Fruit fly (Drosophila melanogaster) whole organism, embryonic: Measurements from ENCODE around the gene Cul5.

ENCODE experiments used
- ATbp ChIP-seq: fragments of 200-800 bp; sonication (Bioruptor generic); optimal IDR thresholded peaks from 2 replicates; lab custom pipeline; 2017; ENCODE audit warnings: missing biosample characterization, mild to moderate bottlenecking, missing genetic modification characterization, missing genetic modification reagents
- Asciz ChIP-seq: fragments of 200-800 bp; sonication (Bioruptor generic); optimal IDR thresholded peaks from 2 replicates; lab custom pipeline; 2017; ENCODE audit warnings: missing biosample characterization, mild to moderate bottlenecking, missing genetic modification characterization, missing genetic modification reagents
- B-H1 ChIP-seq: fragments of 200-800 bp; sonication (Bioruptor generic); IDR thresholded peaks from 3 replicates; pipeline ENCODE4 v1.3.6; 2022; ENCODE audit warnings: missing biosample characterization, missing genetic modification characterization
- CG1024 ChIP-seq: fragments of 200-800 bp; sonication (Bioruptor generic); IDR thresholded peaks from 2 replicates; pipeline ENCODE4 v1.3.6; 2022; ENCODE audit warnings: missing biosample characterization, missing genetic modification characterization
- CG11696 ChIP-seq: fragments of 200-800 bp; sonication (Bioruptor generic); IDR thresholded peaks from 2 replicates; pipeline ENCODE4 v1.3.6; 2022; ENCODE audit warnings: missing biosample characterization, missing genetic modification characterization
- CG12769 ChIP-seq: fragments of 200-800 bp; sonication (Bioruptor generic); optimal IDR thresholded peaks from 2 replicates; lab custom pipeline; 2019; ENCODE audit warnings: missing biosample characterization, mild to moderate bottlenecking, missing genetic modification characterization, moderate library complexity
- CG13296 ChIP-seq: fragments of 200-800 bp; sonication (Bioruptor generic); optimal IDR thresholded peaks from 3 replicates; lab custom pipeline; 2018; ENCODE audit warnings: missing biosample characterization, mild to moderate bottlenecking, missing genetic modification characterization
- CG15269 ChIP-seq: fragments of 200-800 bp; sonication (Bioruptor generic); optimal IDR thresholded peaks from 2 replicates; lab custom pipeline; 2018; ENCODE audit warnings: missing biosample characterization, mild to moderate bottlenecking, missing genetic modification characterization, moderate library complexity
- CG15479 ChIP-seq: fragments of 200-800 bp; sonication (Bioruptor generic); optimal IDR thresholded peaks from 3 replicates; lab custom pipeline; 2019; ENCODE audit warnings: missing biosample characterization, mild to moderate bottlenecking, missing genetic modification characterization, moderate library complexity
- CG1603 ChIP-seq: fragments of 200-800 bp; sonication (Bioruptor generic); optimal IDR thresholded peaks from 2 replicates; lab custom pipeline; 2019; ENCODE audit warnings: missing biosample characterization, mild to moderate bottlenecking, missing genetic modification characterization, moderate library complexity
- CG17361 ChIP-seq: fragments of 200-800 bp; sonication (Bioruptor generic); IDR thresholded peaks from 3 replicates; pipeline ENCODE4 v1.3.6; 2022; ENCODE audit warnings: missing biosample characterization, missing genetic modification characterization
- CG18476 ChIP-seq: fragments of 200-800 bp; sonication (Bioruptor generic); optimal IDR thresholded peaks from 2 replicates; lab custom pipeline; 2016; ENCODE audit warnings: missing biosample characterization, mild to moderate bottlenecking, missing genetic modification characterization
- CG2199 ChIP-seq: fragments of 200-800 bp; sonication (Bioruptor generic); IDR thresholded peaks from 3 replicates; pipeline ENCODE4 v1.3.6; 2022; ENCODE audit warnings: missing biosample characterization, missing genetic modification characterization
- CG2678 ChIP-seq: fragments of 200-800 bp; sonication (Bioruptor generic); optimal IDR thresholded peaks from 3 replicates; lab custom pipeline; 2019; ENCODE audit warnings: missing biosample characterization, mild to moderate bottlenecking, missing genetic modification characterization, moderate library complexity
- CG2889 ChIP-seq: fragments of 200-800 bp; sonication (Bioruptor generic); IDR thresholded peaks from 3 replicates; pipeline ENCODE4 v1.3.6; 2022; ENCODE audit warnings: missing biosample characterization, missing genetic modification characterization
- CG5953 ChIP-seq: fragments of 200-800 bp; sonication (Bioruptor generic); IDR thresholded peaks from 2 replicates; pipeline ENCODE4 v1.3.6; 2022; ENCODE audit warnings: missing biosample characterization, missing genetic modification characterization
- CG6175 ChIP-seq: fragments of 200-800 bp; sonication (Bioruptor generic); IDR thresholded peaks from 3 replicates; pipeline ENCODE4 v1.3.6; 2022; ENCODE audit warnings: missing biosample characterization, missing genetic modification characterization
- CG6765 ChIP-seq: fragments of 200-800 bp; sonication (Bioruptor generic); optimal IDR thresholded peaks from 3 replicates; lab custom pipeline; 2017; ENCODE audit warnings: missing biosample characterization, mild to moderate bottlenecking, missing genetic modification characterization
- CG6813 ChIP-seq: fragments of 200-800 bp; sonication (Bioruptor generic); optimal IDR thresholded peaks from 2 replicates; lab custom pipeline; 2017; ENCODE audit warnings: missing biosample characterization, missing genetic modification characterization, mild to moderate bottlenecking, moderate library complexity, missing genetic modification reagents
- CG7786 ChIP-seq: fragments of 200-800 bp; sonication (Bioruptor generic); optimal IDR thresholded peaks from 2 replicates; lab custom pipeline; 2016; ENCODE audit warnings: missing biosample characterization, missing genetic modification characterization
- CG8478 ChIP-seq: fragments of >200 bp; optimal IDR thresholded peaks from 2 replicates; lab custom pipeline; 2018
- CG9437 ChIP-seq: fragments of 200-800 bp; sonication (Bioruptor generic); optimal IDR thresholded peaks from 2 replicates; lab custom pipeline; 2018; ENCODE audit warnings: missing biosample characterization, mild to moderate bottlenecking, missing genetic modification characterization
- CG9876 ChIP-seq: fragments of 200-800 bp; sonication (Bioruptor generic); optimal IDR thresholded peaks from 2 replicates; lab custom pipeline; 2016; ENCODE audit warnings: missing biosample characterization, missing genetic modification characterization
- Drgx ChIP-seq: fragments of 200-800 bp; sonication (Bioruptor generic); IDR thresholded peaks from 2 replicates; pipeline ENCODE4 v1.3.6; 2022; ENCODE audit warnings: missing biosample characterization, missing genetic modification characterization
- H2.0 ChIP-seq: fragments of 200-800 bp; sonication (Bioruptor generic); IDR thresholded peaks from 2 replicates; pipeline ENCODE4 v1.3.6; 2022; ENCODE audit warnings: missing biosample characterization, missing genetic modification characterization
- HHEX ChIP-seq: fragments of 200-800 bp; sonication (Bioruptor generic); optimal IDR thresholded peaks from 3 replicates; lab custom pipeline; 2017; ENCODE audit warnings: missing biosample characterization, mild to moderate bottlenecking, missing genetic modification characterization, missing genetic modification reagents
- Med ChIP-seq: fragments of 200-800 bp; sonication (Bioruptor generic); peaks from one replicate; lab custom pipeline; 2016; ENCODE audit warnings: missing biosample characterization, missing genetic modification characterization, mild to moderate bottlenecking, inconsistent platforms, moderate library complexity
- Meics ChIP-seq: fragments of 200-800 bp; sonication (Bioruptor generic); optimal IDR thresholded peaks from 2 replicates; lab custom pipeline; 2017; ENCODE audit warnings: missing biosample characterization, mild to moderate bottlenecking, missing genetic modification characterization
- Oaz ChIP-seq: fragments of 200-800 bp; sonication (Bioruptor generic); IDR thresholded peaks from 2 replicates; pipeline ENCODE4 v1.3.6; 2022; ENCODE audit warnings: missing biosample characterization, missing genetic modification characterization
- Oli ChIP-seq: fragments of 200-800 bp; sonication (Bioruptor generic); optimal IDR thresholded peaks from 2 replicates; lab custom pipeline; 2018; ENCODE audit warnings: missing biosample characterization, mild to moderate bottlenecking, missing genetic modification characterization, moderate library complexity
- Rfx ChIP-seq: fragments of 200-800 bp; sonication (Bioruptor generic); IDR thresholded peaks from 2 replicates; pipeline ENCODE4 v1.3.6; 2022; ENCODE audit warnings: missing biosample characterization, missing genetic modification characterization
- TFAM ChIP-seq: fragments of 200-800 bp; sonication (Bioruptor generic); optimal IDR thresholded peaks from 2 replicates; lab custom pipeline; 2017; ENCODE audit warnings: missing biosample characterization, missing genetic modification characterization, inconsistent platforms
- chm ChIP-seq: fragments of 200-800 bp; sonication (Bioruptor generic); IDR thresholded peaks from 2 replicates; pipeline ENCODE4 v1.3.6; 2022; ENCODE audit warnings: missing biosample characterization, missing genetic modification characterization
- crol ChIP-seq: fragments of 200-800 bp; sonication (Bioruptor generic); IDR thresholded peaks from 2 replicates; pipeline ENCODE4 v1.3.6; 2022; ENCODE audit warnings: missing biosample characterization, missing genetic modification characterization
- dpn ChIP-seq, 2 experiments: fragments of 200-800 bp; sonication (Bioruptor generic); optimal IDR thresholded peaks; 3 replicates each; lab custom pipeline; 2016; ENCODE audit warnings: missing biosample characterization in 2 of 2, missing genetic modification characterization in 2 of 2
- fd102C ChIP-seq: fragments of 200-800 bp; sonication (Bioruptor generic); optimal IDR thresholded peaks from 2 replicates; lab custom pipeline; 2018; ENCODE audit warnings: missing biosample characterization, mild to moderate bottlenecking, missing genetic modification characterization, moderate library complexity
- hkb ChIP-seq, 2 experiments: fragments of 200-800 bp in 1 of 2; fragments of >200 bp in 1 of 2; sonication (Bioruptor generic) in 1 of 2; IDR thresholded peaks in 1 of 2; optimal IDR thresholded peaks in 1 of 2; 2 replicates each; pipeline versions ENCODE4 v1.3.6 to Lab custom; 2017 to 2022; ENCODE audit warnings: missing biosample characterization in 1 of 2, missing genetic modification characterization in 1 of 2
- lab ChIP-seq: fragments of 200-800 bp; sonication (Bioruptor generic); optimal IDR thresholded peaks from 3 replicates; lab custom pipeline; 2017; ENCODE audit warnings: missing biosample characterization, missing genetic modification characterization, mild to moderate bottlenecking, moderate library complexity, missing genetic modification reagents
- lola ChIP-seq, 3 experiments: fragments of >200 bp in 2 of 3; fragments of 200-800 bp in 1 of 3; sonication (Bioruptor generic) in 1 of 3; optimal IDR thresholded peaks; 2 replicates each; lab custom pipeline; 2017 to 2019; ENCODE audit warnings: missing biosample characterization in 3 of 3, missing genetic modification characterization in 3 of 3, mild to moderate bottlenecking in 1 of 3, moderate library complexity in 1 of 3
- nerfin-2 ChIP-seq: fragments of 200-800 bp; sonication (Bioruptor generic); IDR thresholded peaks from 2 replicates; pipeline ENCODE4 v1.3.6; 2022; ENCODE audit warnings: missing biosample characterization, missing genetic modification characterization; ENCODE audit not compliant: partially characterized antibody
- pan ChIP-seq, 4 experiments: fragments of >200 bp in 3 of 4; fragments of 200-800 bp in 1 of 4; sonication (Bioruptor generic) in 1 of 4; optimal IDR thresholded peaks in 3 of 4; IDR thresholded peaks in 1 of 4; 2 replicates each; pipeline versions ENCODE4 v1.3.6 to Lab custom; 2017 to 2022; ENCODE audit warnings: missing biosample characterization in 2 of 4, missing genetic modification characterization in 2 of 4, mixed read lengths in 1 of 4
- pita ChIP-seq: fragments of 200-800 bp; sonication (Bioruptor generic); optimal IDR thresholded peaks from 2 replicates; lab custom pipeline; 2017; ENCODE audit warnings: missing biosample characterization, mild to moderate bottlenecking, missing genetic modification characterization
- rib ChIP-seq: fragments of 200-800 bp; sonication (Bioruptor generic); IDR thresholded peaks from 2 replicates; pipeline ENCODE4 v1.3.6; 2022; ENCODE audit warnings: missing biosample characterization, missing genetic modification characterization
- row ChIP-seq: fragments of 200-800 bp; sonication (Bioruptor generic); IDR thresholded peaks from 3 replicates; pipeline ENCODE4 v1.3.6; 2022; ENCODE audit warnings: missing biosample characterization, missing genetic modification characterization
- sc ChIP-seq, 3 experiments: fragments of >200 bp in 2 of 3; fragments of 200-800 bp in 1 of 3; sonication (Bioruptor generic) in 1 of 3; optimal IDR thresholded peaks; 2 replicates in 2 of 3; 3 replicates in 1 of 3; lab custom pipeline; 2017; ENCODE audit warnings: mild to moderate bottlenecking in 1 of 3, missing biosample characterization in 1 of 3, missing genetic modification characterization in 1 of 3, missing genetic modification reagents in 1 of 3
- sd ChIP-seq: fragments of 200-800 bp; sonication (Bioruptor generic); optimal IDR thresholded peaks from 3 replicates; lab custom pipeline; 2018; ENCODE audit warnings: missing biosample characterization, mild to moderate bottlenecking, missing genetic modification characterization, moderate library complexity
- sob ChIP-seq: fragments of 200-800 bp; sonication (Bioruptor generic); IDR thresholded peaks from 2 replicates; pipeline ENCODE4 v1.3.6; 2022; ENCODE audit warnings: missing biosample characterization, missing genetic modification characterization
- wek ChIP-seq: fragments of 200-800 bp; sonication (Bioruptor generic); optimal IDR thresholded peaks from 3 replicates; lab custom pipeline; 2018; ENCODE audit warnings: missing biosample characterization, mild to moderate bottlenecking, missing genetic modification characterization, moderate library complexity

Cul5 gene

dm6 chr3R:29077572-29077971 lies 14.8 kb upstream of the Cul5 start (continued):
- TF ChIP-seq CG7786 (GFP tag; lab: Kevin White, UChicago) (no peak), CG9437 (no peak), CG15269 (tag; lab: Kevin White, UChicago) (peak; percentile 13), chm (GFP tag; lab: Robert Waterston, UW) (0 out of 2 replicates have a peak, but pooled peaks have one; percentile 10), CG5953 (GFP tag; lab: Robert Waterston, UW) (0 out of 2 replicates have a peak, but pooled peaks have one; percentile 30), CG6175 (GFP tag; lab: Robert Waterston, UW) (peak; percentile 59; the same call in 1 of the 3 replicates), CG17361 (GFP tag; lab: Robert Waterston, UW) (no peak), wek (no peak), CG1603 (tag; lab: Kevin White, UChicago) (peak; percentile 1), Oli (tag; lab: Kevin White, UChicago) (no peak), Rfx (0 out of 2 replicates have a peak, but pooled peaks have one; percentile 28), B-H1 (GFP tag; lab: Robert Waterston, UW) (no peak), CG13296 (GFP tag; lab: Kevin White, UChicago) (peak; percentile 14), lola (GFP tag; optimal IDR thresholded peaks at IDR 0.05; lab: Kevin White, UChicago) (no peak), CG8478 (lab: Kevin White, UChicago) (no peak), CG2889 (GFP tag; lab: Robert Waterston, UW) (no peak), dpn (GFP tag; optimal IDR thresholded peaks at IDR 0.05; lab: Kevin White, UChicago) (no peak), Med (peak; percentile 46), sob (GFP tag; lab: Robert Waterston, UW) (0 out of 2 replicates have a peak, but pooled peaks have one; percentile 27), CG6765 (GFP tag; lab: Kevin White, UChicago) (peak; percentile 7), hkb (optimal IDR thresholded peaks at IDR 0.05; lab: Kevin White, UChicago) (no peak), hkb (GFP tag; IDR thresholded peaks at IDR 0.05; lab: Robert Waterston, UW) (peak; percentile 46; the same call in 1 of the 2 replicates), CG12769 (tag; lab: Kevin White, UChicago) (peak; percentile 34), CG11696 (GFP tag; lab: Robert Waterston, UW) (0 out of 2 replicates have a peak, but pooled peaks have one; percentile 17), CG15479 (GFP tag; lab: Kevin White, UChicago) (peak; percentile 12), nerfin-2 (GFP tag; lab: Robert Waterston, UW) (no peak), fd102C (no peak), sc (optimal IDR thresholded peaks at IDR 0.05; lab: Kevin White, UChicago) (no peak), sc (GFP tag; optimal IDR thresholded peaks at IDR 0.05; lab: Kevin White, UChicago) (no peak), row (GFP tag; lab: Robert Waterston, UW) (0 out of 3 replicates have a peak, but pooled peaks have one; percentile 11), CG18476 (peak; percentile 35), Drgx (GFP tag; lab: Robert Waterston, UW) (0 out of 2 replicates have a peak, but pooled peaks have one; percentile 6), CG1024 (no peak), pan (optimal IDR thresholded peaks at IDR 0.05; lab: Kevin White, UChicago) (no peak), pan (GFP tag; optimal IDR thresholded peaks at IDR 0.05 in 1 of 2, IDR thresholded peaks at IDR 0.05 in 1 of 2) (peak in 1 of 2 experiments; percentile 6), lab (GFP tag; lab: Kevin White, UChicago) (peak; percentile 27), TFAM (GFP tag; lab: Kevin White, UChicago) (no peak), Meics (GFP tag; lab: Kevin White, UChicago) (peak; percentile 26), CG2678 (tag; lab: Kevin White, UChicago) (peak; percentile 22), Asciz (peak; percentile 13), CG6813 (GFP tag; lab: Kevin White, UChicago) (no peak), sd (tag; lab: Kevin White, UChicago) (peak; percentile 31), CG2199 (no peak), H2.0 (GFP tag; lab: Robert Waterston, UW) (no peak), ATbp (peak; percentile 36), crol (GFP tag; lab: Robert Waterston, UW) (0 out of 2 replicates have a peak, but pooled peaks have one; percentile 28), CG9876 (GFP tag; lab: Kevin White, UChicago) (peak; percentile 2), pita (GFP tag; lab: Kevin White, UChicago) (no peak), Oaz (GFP tag; lab: Robert Waterston, UW) (no peak), HHEX (GFP tag; lab: Kevin White, UChicago) (no peak), rib (GFP tag; lab: Robert Waterston, UW) (0 out of 2 replicates have a peak, but pooled peaks have one; percentile 12)
